Worm (Caenorhabditis elegans): ENCODE measurements around the gene C43F9.5.

The C43F9.5 gene

DNA sequence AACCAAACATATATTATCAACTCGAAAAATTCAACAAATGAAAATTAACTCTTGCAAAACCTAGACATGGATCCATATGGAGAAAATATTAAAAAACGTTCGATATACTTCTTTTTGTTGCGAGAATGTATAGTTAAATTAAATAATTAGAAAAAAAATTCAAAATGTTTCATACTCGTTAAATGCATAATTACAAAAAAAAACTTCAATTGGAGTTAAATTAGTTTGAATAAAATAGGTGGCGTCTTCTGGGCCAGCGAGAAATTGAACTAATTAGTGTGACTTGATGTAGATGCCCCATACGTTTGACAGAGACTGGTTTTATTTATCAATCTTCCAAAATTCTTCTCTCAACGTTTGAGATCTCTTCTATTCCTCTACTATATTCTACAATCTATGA is 12.2 kb downstream of the C43F9.5 start, which contains the start of gene lgc-43:
TSS of gene lgc-43 (plus strand) at position 301 of the 400 bp plus-strand sequence.
- TF ChIP-seq ces-1 (GFP tag; optimal IDR thresholded peaks at IDR 0.05), result peak; percentile 5
- TF ChIP-seq drap-1 (GFP tag; optimal IDR thresholded peaks at IDR 0.05), result no peak
- TF ChIP-seq mep-1 (tag; optimal IDR thresholded peaks at IDR 0.05), result no peak

- TF ChIP-seq sem-2 (GFP tag; optimal IDR thresholded peaks at IDR 0.05) (no peak), elt-1 (tag; optimal IDR thresholded peaks at IDR 0.05; ENCODE audit: borderline replicate concordance, insufficient read depth) (no peak), ceh-43 (GFP tag; optimal IDR thresholded peaks at IDR 0.05) (no peak), flh-1 (GFP tag; optimal IDR thresholded peaks at IDR 0.05) (no peak), drap-1 (GFP tag; optimal IDR thresholded peaks at IDR 0.05) (no peak), ztf-11 (tag; optimal IDR thresholded peaks at IDR 0.05) (no peak), lin-13 (tag; optimal IDR thresholded peaks at IDR 0.05) (no peak), M03D4.4 (tag; optimal IDR thresholded peaks at IDR 0.05) (no peak), tbx-8 (GFP tag; optimal IDR thresholded peaks at IDR 0.05) (no peak)
Measured at ce11 chrIV:10577600-10577999, 12.9 kb downstream of the C43F9.5 start.

DNA sequence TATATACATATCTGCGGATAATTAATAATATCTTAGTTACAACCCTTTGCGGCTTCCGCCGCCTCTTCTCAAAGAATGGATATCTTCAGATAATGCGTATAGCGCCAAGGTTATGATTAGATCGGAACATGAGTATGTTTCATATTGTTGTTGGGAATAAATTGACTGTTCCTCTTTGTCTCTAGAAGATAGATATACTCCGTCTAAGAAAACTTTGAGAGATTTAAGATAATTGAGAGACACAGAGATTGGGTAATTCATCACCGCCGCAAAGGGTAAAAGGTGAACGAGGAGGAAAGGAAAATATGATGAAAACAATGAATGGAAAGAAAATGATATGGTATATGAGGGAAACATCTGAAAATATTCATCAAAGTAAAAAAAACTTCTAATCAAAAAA is 13.9 kb downstream of the C43F9.5 start:
- peak; percentile 31 for TF ChIP-seq elt-3 (tag; optimal IDR thresholded peaks at IDR 0.05)
- peak; percentile 27 for TF ChIP-seq elt-1 (tag; optimal IDR thresholded peaks at IDR 0.05; ENCODE audit: borderline replicate concordance, insufficient read depth)
- TF ChIP-seq unc-120 (tag; optimal IDR thresholded peaks at IDR 0.05; ENCODE audit: poor library complexity, severe bottlenecking), result no peak
- peak; percentile 72 for TF ChIP-seq ham-2 (GFP tag; optimal IDR thresholded peaks at IDR 0.05)
- TF ChIP-seq ceh-43 (GFP tag; optimal IDR thresholded peaks at IDR 0.05), result no peak

- TF ChIP-seq ham-2 (GFP tag; optimal IDR thresholded peaks at IDR 0.05) (no peak), zip-8 (tag; optimal IDR thresholded peaks at IDR 0.05) (no peak), mep-1 (tag; optimal IDR thresholded peaks at IDR 0.05) (no peak), lsy-2 (tag; optimal IDR thresholded peaks at IDR 0.05) (no peak), snpc-4 (tag; optimal IDR thresholded peaks at IDR 0.05) (no peak), ztf-11 (tag; optimal IDR thresholded peaks at IDR 0.05) (no peak), nhr-28 (tag; optimal IDR thresholded peaks at IDR 0.05) (no peak)
Measured at ce11 chrIV:10576050-10576449, 14.5 kb downstream of the C43F9.5 start, which contains the start of gene efn-2. Gene efn-2 (plus strand): TSS chrIV:10576350.

DNA sequence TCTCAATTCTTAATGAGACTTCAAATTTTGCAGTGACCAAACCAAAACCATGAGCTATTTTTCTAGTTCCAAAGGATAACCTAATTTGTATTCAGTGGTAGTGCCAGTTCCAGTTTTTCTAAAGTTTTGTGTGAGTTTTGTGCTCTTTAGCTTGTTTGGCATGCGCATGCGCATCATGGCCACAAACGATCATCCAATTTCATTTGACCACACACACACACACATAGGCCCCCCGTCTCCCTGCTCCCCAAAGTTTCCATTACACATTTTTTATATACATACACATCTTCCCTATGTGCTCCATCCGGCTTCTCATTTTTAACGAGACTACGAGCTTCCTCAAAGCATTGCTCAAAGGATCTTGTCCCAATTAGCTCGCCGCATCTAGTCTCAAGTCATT is 16.1 kb downstream of the C43F9.5 start:
- TF ChIP-seq ces-1 (GFP tag; optimal IDR thresholded peaks at IDR 0.05), result peak; percentile 35
- TF ChIP-seq zip-8 (tag; optimal IDR thresholded peaks at IDR 0.05), result no peak

ce11 chrIV:10573471-10573870 is 17.1 kb downstream of the C43F9.5 start:
- TF ChIP-seq ceh-39 (tag; optimal IDR thresholded peaks at IDR 0.05), result no peak
- peak; percentile 72 for TF ChIP-seq ces-1 (GFP tag; optimal IDR thresholded peaks at IDR 0.05)

ce11 chrIV:10571020-10571419 is 19.5 kb downstream of the C43F9.5 start:
- TF ChIP-seq blmp-1 (tag; optimal IDR thresholded peaks at IDR 0.05) (no peak), ces-1 (GFP tag; optimal IDR thresholded peaks at IDR 0.05) (peak; percentile 94)

- TF ChIP-seq hlh-1 (tag; optimal IDR thresholded peaks at IDR 0.05) (no peak), zip-8 (tag; optimal IDR thresholded peaks at IDR 0.05) (peak; percentile 37), ceh-83 (GFP tag; optimal IDR thresholded peaks at IDR 0.05) (no peak), ztf-11 (tag; optimal IDR thresholded peaks at IDR 0.05) (no peak), nhr-237 (tag; optimal IDR thresholded peaks at IDR 0.05) (no peak), elt-3 (tag; optimal IDR thresholded peaks at IDR 0.05) (peak; percentile 41), blmp-1 (tag; optimal IDR thresholded peaks at IDR 0.05) (peak; percentile 4), sem-2 (GFP tag; optimal IDR thresholded peaks at IDR 0.05) (no peak), tbx-8 (GFP tag; optimal IDR thresholded peaks at IDR 0.05) (no peak)
Measured at ce11 chrIV:10570065-10570464, 20.5 kb downstream of the C43F9.5 start.

DNA sequence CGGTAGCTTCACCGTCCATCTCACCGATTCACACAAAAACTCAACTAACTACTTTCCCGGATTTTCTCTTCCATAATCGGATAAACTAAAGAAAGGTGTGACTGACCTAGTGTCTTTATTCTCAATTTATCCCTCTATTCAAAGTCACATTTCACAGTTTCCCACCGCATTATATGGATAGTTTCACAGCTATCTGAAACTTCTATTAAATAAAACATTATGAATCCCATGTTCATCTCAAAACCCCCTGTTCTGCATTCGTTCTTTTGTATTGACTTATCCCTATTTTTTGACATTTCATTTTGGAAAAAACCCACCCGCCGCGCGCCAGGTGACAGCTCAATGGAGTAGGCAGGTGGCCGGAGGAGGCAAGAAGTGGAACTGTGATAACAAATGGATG is 22.7 kb downstream of the C43F9.5 start:
- TF ChIP-seq nhr-12 (tag; optimal IDR thresholded peaks at IDR 0.05), result no peak
- TF ChIP-seq M03D4.4 (tag; optimal IDR thresholded peaks at IDR 0.05), result no peak
